Fruit fly (Drosophila melanogaster) whole organism, embryonic: Measurements from ENCODE around the gene CG18545.

ENCODE experiments used
- BtbVII ChIP-seq: fragments of 200-800 bp; sonication (Bioruptor generic); optimal IDR thresholded peaks from 3 replicates; lab custom pipeline; 2017; ENCODE audit warnings: missing biosample characterization, mild to moderate bottlenecking, missing genetic modification characterization
- CG11696 ChIP-seq: fragments of 200-800 bp; sonication (Bioruptor generic); IDR thresholded peaks from 2 replicates; pipeline ENCODE4 v1.3.6; 2022; ENCODE audit warnings: missing biosample characterization, missing genetic modification characterization
- CG12071 ChIP-seq: fragments of 200-800 bp; sonication (Bioruptor generic); optimal IDR thresholded peaks from 3 replicates; lab custom pipeline; 2018; ENCODE audit warnings: missing biosample characterization, mild to moderate bottlenecking, missing genetic modification characterization
- CG12155 ChIP-seq: fragments of 200-800 bp; sonication (Bioruptor generic); optimal IDR thresholded peaks from 3 replicates; lab custom pipeline; 2016; ENCODE audit warnings: missing biosample characterization, missing genetic modification characterization
- CG12391 ChIP-seq: fragments of 200-800 bp; sonication (Bioruptor generic); optimal IDR thresholded peaks from 3 replicates; lab custom pipeline; 2018; ENCODE audit warnings: missing biosample characterization, mild to moderate bottlenecking, missing genetic modification characterization, moderate library complexity
- CG12659 ChIP-seq: fragments of 200-800 bp; sonication (Bioruptor generic); optimal IDR thresholded peaks from 3 replicates; lab custom pipeline; 2017; ENCODE audit warnings: mild to moderate bottlenecking, missing biosample characterization, missing genetic modification reagents, missing genetic modification characterization
- CG13123 ChIP-seq: fragments of 200-800 bp; sonication (Bioruptor generic); optimal IDR thresholded peaks from 2 replicates; lab custom pipeline; 2016; ENCODE audit warnings: missing biosample characterization, missing genetic modification characterization
- CG15269 ChIP-seq: fragments of 200-800 bp; sonication (Bioruptor generic); optimal IDR thresholded peaks from 2 replicates; lab custom pipeline; 2018; ENCODE audit warnings: missing biosample characterization, mild to moderate bottlenecking, missing genetic modification characterization, moderate library complexity
- CG15479 ChIP-seq: fragments of 200-800 bp; sonication (Bioruptor generic); optimal IDR thresholded peaks from 3 replicates; lab custom pipeline; 2019; ENCODE audit warnings: missing biosample characterization, mild to moderate bottlenecking, missing genetic modification characterization, moderate library complexity
- CG17359 ChIP-seq: fragments of 200-800 bp; sonication (Bioruptor generic); optimal IDR thresholded peaks from 3 replicates; lab custom pipeline; 2018; ENCODE audit warnings: missing biosample characterization, mild to moderate bottlenecking, missing genetic modification characterization, moderate library complexity
- CG32767 ChIP-seq: fragments of 200-800 bp; sonication (Bioruptor generic); IDR thresholded peaks from 2 replicates; pipeline ENCODE4 v1.3.6; 2022; ENCODE audit warnings: missing biosample characterization, missing genetic modification characterization
- CG4328 ChIP-seq: fragments of 200-800 bp; sonication (Bioruptor generic); optimal IDR thresholded peaks from 3 replicates; lab custom pipeline; 2017; ENCODE audit warnings: missing biosample characterization, missing genetic modification reagents, missing genetic modification characterization
- CG8478 ChIP-seq: fragments of >200 bp; optimal IDR thresholded peaks from 2 replicates; lab custom pipeline; 2018
- CG9609 ChIP-seq: fragments of 200-800 bp; sonication (Bioruptor generic); optimal IDR thresholded peaks from 3 replicates; lab custom pipeline; 2016; ENCODE audit warnings: missing biosample characterization, missing genetic modification characterization
- CoRest ChIP-seq: fragments of 200-800 bp; sonication (Bioruptor generic); optimal IDR thresholded peaks from 3 replicates; lab custom pipeline; 2018; ENCODE audit warnings: missing biosample characterization, mild to moderate bottlenecking, missing genetic modification characterization, moderate library complexity
- D19A ChIP-seq: fragments of 200-800 bp; optimal IDR thresholded peaks from 3 replicates; lab custom pipeline; 2019; ENCODE audit warnings: missing biosample characterization, mild to moderate bottlenecking, missing genetic modification characterization, moderate library complexity
- Ets97D ChIP-seq: fragments of 200-800 bp; sonication (Bioruptor generic); optimal IDR thresholded peaks from 3 replicates; lab custom pipeline; 2016; ENCODE audit warnings: missing biosample characterization, missing genetic modification characterization
- Fer3 ChIP-seq: fragments of 200-800 bp; sonication (Bioruptor generic); optimal IDR thresholded peaks from 2 replicates; lab custom pipeline; 2018; ENCODE audit warnings: missing biosample characterization, mild to moderate bottlenecking, missing genetic modification characterization, moderate library complexity
- Gug ChIP-seq: fragments of 200-800 bp; sonication (Bioruptor generic); IDR thresholded peaks from 4 replicates; pipeline ENCODE4 v1.3.6; 2022; ENCODE audit warnings: missing biosample characterization, missing genetic modification characterization
- NFAT ChIP-seq: fragments of 200-800 bp; sonication (Bioruptor generic); IDR thresholded peaks from 2 replicates; pipeline ENCODE4 v1.3.6; 2022; ENCODE audit warnings: missing biosample characterization, missing genetic modification characterization
- Six4 ChIP-seq: fragments of 200-800 bp; sonication (Bioruptor generic); optimal IDR thresholded peaks from 2 replicates; lab custom pipeline; 2016; ENCODE audit warnings: missing biosample characterization, missing genetic modification characterization
- YL-1 ChIP-seq: fragments of 200-800 bp; sonication (Bioruptor generic); optimal IDR thresholded peaks from 3 replicates; lab custom pipeline; 2017; ENCODE audit warnings: missing biosample characterization, mild to moderate bottlenecking, missing genetic modification characterization
- chm ChIP-seq: fragments of 200-800 bp; sonication (Bioruptor generic); IDR thresholded peaks from 2 replicates; pipeline ENCODE4 v1.3.6; 2022; ENCODE audit warnings: missing biosample characterization, missing genetic modification characterization
- cwo ChIP-seq: fragments of 200-800 bp; sonication (Bioruptor generic); optimal IDR thresholded peaks from 3 replicates; lab custom pipeline; 2017; ENCODE audit warnings: missing biosample characterization, missing genetic modification characterization, mild to moderate bottlenecking, moderate library complexity, missing genetic modification reagents
- dpn ChIP-seq, 2 experiments: fragments of 200-800 bp; sonication (Bioruptor generic); optimal IDR thresholded peaks; 3 replicates each; lab custom pipeline; 2016; ENCODE audit warnings: missing biosample characterization in 2 of 2, missing genetic modification characterization in 2 of 2
- gem ChIP-seq: fragments of 200-800 bp; sonication (Bioruptor generic); optimal IDR thresholded peaks from 2 replicates; lab custom pipeline; 2019; ENCODE audit warnings: missing biosample characterization, mild to moderate bottlenecking, missing genetic modification characterization, moderate library complexity
- grau ChIP-seq: fragments of 200-800 bp; optimal IDR thresholded peaks from 3 replicates; lab custom pipeline; 2019; ENCODE audit warnings: missing biosample characterization, mild to moderate bottlenecking, missing genetic modification characterization, moderate library complexity
- gsb-n ChIP-seq: fragments of 200-800 bp; sonication (Bioruptor generic); optimal IDR thresholded peaks from 3 replicates; lab custom pipeline; 2018; ENCODE audit warnings: missing biosample characterization, mild to moderate bottlenecking, missing genetic modification characterization
- gt ChIP-seq: fragments of 200-800 bp; sonication (Bioruptor generic); IDR thresholded peaks from 2 replicates; pipeline ENCODE4 v1.3.6; 2022; ENCODE audit warnings: missing biosample characterization, missing genetic modification characterization
- h ChIP-seq: fragments of >200 bp; optimal IDR thresholded peaks from 2 replicates; lab custom pipeline; 2017
- hb ChIP-seq: fragments of 200-800 bp; sonication (Bioruptor generic); IDR thresholded peaks from 3 replicates; pipeline ENCODE4 v1.3.6; 2022; ENCODE audit warnings: missing biosample characterization, missing genetic modification characterization; ENCODE audit not compliant: partially characterized antibody
- mirr ChIP-seq: fragments of 200-800 bp; sonication (Bioruptor generic); optimal IDR thresholded peaks from 3 replicates; lab custom pipeline; 2018; ENCODE audit warnings: missing biosample characterization, mild to moderate bottlenecking, missing genetic modification characterization
- p53 ChIP-seq: fragments of 200-800 bp; sonication (Bioruptor generic); optimal IDR thresholded peaks from 2 replicates; lab custom pipeline; 2016; ENCODE audit warnings: missing biosample characterization, missing genetic modification characterization
- pros ChIP-seq: fragments of 200-800 bp; sonication (Bioruptor generic); optimal IDR thresholded peaks from 3 replicates; lab custom pipeline; 2019; ENCODE audit warnings: missing biosample characterization, mild to moderate bottlenecking, missing genetic modification characterization, moderate library complexity
- salm ChIP-seq: fragments of 200-800 bp; sonication (Bioruptor generic); optimal IDR thresholded peaks from 2 replicates; lab custom pipeline; 2018; ENCODE audit warnings: missing biosample characterization, mild to moderate bottlenecking, missing genetic modification characterization
- sd ChIP-seq: fragments of 200-800 bp; sonication (Bioruptor generic); optimal IDR thresholded peaks from 3 replicates; lab custom pipeline; 2018; ENCODE audit warnings: missing biosample characterization, mild to moderate bottlenecking, missing genetic modification characterization, moderate library complexity
- twi ChIP-seq: fragments of 200-800 bp; optimal IDR thresholded peaks from 2 replicates; lab custom pipeline; 2019; ENCODE audit warnings: missing biosample characterization, mild to moderate bottlenecking, missing genetic modification characterization, moderate library complexity
- vvl ChIP-seq: fragments of 200-800 bp; sonication (Bioruptor generic); IDR thresholded peaks from 2 replicates; pipeline ENCODE4 v1.3.6; 2022; ENCODE audit warnings: missing biosample characterization, missing genetic modification characterization
- zfh1 ChIP-seq: fragments of 200-800 bp; sonication (Bioruptor generic); IDR thresholded peaks from 3 replicates; pipeline ENCODE4 v1.3.6; 2022; ENCODE audit warnings: missing biosample characterization, missing genetic modification characterization

Gene CG18545

DNA sequence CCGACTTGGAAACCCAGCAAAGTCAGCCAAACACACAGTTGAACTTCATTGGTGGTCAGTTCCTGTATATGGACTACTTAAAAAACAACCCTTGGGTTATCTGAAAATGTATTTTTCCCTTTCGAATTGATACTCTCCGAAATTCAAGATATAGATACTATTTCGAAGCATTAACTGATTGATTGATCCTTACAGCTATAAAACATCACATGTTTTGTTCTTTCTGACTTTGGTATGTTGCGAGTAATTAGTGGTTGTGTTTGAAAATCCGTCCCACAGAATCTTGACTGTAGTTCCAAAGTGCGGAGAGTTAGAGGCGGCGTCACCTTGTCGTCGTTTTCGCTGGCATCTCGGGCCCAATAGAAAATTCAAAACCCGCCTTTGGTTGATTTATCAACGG lies 39.3 kb downstream of the CG18545 start (continued):
- TF ChIP-seq twi (tag; lab: Kevin White, UChicago) (no peak), CG11696 (GFP tag; lab: Robert Waterston, UW) (no peak), Six4 (GFP tag; lab: Kevin White, UChicago) (no peak), CG12155 (GFP tag; lab: Kevin White, UChicago) (peak; percentile 4), gsb-n (tag; lab: Kevin White, UChicago) (no peak), NFAT (no peak), D19A (tag; lab: Kevin White, UChicago) (no peak), Ets97D (GFP tag; lab: Kevin White, UChicago) (no peak), CG12659 (GFP tag; lab: Kevin White, UChicago) (peak; percentile 4), gt (GFP tag; lab: Robert Waterston, UW) (no peak), hb (GFP tag; lab: Robert Waterston, UW) (no peak), CG17359 (tag; lab: Kevin White, UChicago) (no peak), YL-1 (no peak), salm (no peak), BtbVII (GFP tag; lab: Kevin White, UChicago) (no peak), mirr (GFP tag; lab: Kevin White, UChicago) (no peak), sd (tag; lab: Kevin White, UChicago) (peak; percentile 22), CG4328 (GFP tag; lab: Kevin White, UChicago) (no peak), CG12071 (GFP tag; lab: Kevin White, UChicago) (no peak), zfh1 (GFP tag; lab: Robert Waterston, UW) (no peak), vvl (no peak), CG8478 (no peak), gem (peak; percentile 21), CG12391 (tag; lab: Kevin White, UChicago) (no peak), Gug (GFP tag; lab: Robert Waterston, UW) (no peak), dpn (GFP tag; optimal IDR thresholded peaks at IDR 0.05; lab: Kevin White, UChicago) (no peak), CG15269 (tag; lab: Kevin White, UChicago) (peak; percentile 44), Fer3 (tag; lab: Kevin White, UChicago) (no peak), p53 (GFP tag; lab: Kevin White, UChicago) (no peak), chm (no peak), pros (no peak), h (no peak), CG15479 (GFP tag; lab: Kevin White, UChicago) (no peak), CoRest (tag; lab: Kevin White, UChicago) (peak; percentile 16), CG13123 (GFP tag; lab: Kevin White, UChicago) (no peak), CG9609 (GFP tag; lab: Kevin White, UChicago) (no peak), grau (peak; percentile 86), CG32767 (GFP tag; lab: Robert Waterston, UW) (no peak)

- TF ChIP-seq gem = peak; percentile 7
- TF ChIP-seq cwo (GFP tag; lab: Kevin White, UChicago) = peak; percentile 98
These were observed 40.2 kb downstream of the CG18545 start for dm6 chr3R:10380979-10381378.

DNA sequence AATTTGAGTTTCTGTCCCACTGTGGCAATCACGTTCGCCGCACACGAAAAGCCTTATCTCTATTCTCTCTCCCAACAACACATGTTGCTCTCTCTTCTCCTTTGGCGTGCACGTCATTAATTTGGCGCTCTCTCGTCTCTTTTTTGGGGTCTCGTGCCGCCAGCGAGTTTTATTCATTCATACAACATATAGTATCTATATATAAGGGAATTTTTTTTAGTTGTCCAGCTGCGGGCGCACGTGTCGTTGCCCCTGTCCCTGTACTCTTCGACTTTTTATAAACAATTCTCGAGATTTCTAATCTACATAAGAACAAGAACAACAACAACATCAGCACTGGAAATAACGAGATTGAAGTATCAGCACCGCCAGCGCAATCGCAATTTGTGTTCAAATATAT lies 43.7 kb downstream of the CG18545 start:
- TF ChIP-seq gem (peak; percentile 16), cwo (GFP tag; lab: Kevin White, UChicago) (peak; percentile 100)
